Worm (Caenorhabditis elegans) whole organism, midembryonic: ENCODE results near the gene lgc-7.

Source experiments
- T22C8.4 ChIP-seq: fragments of 200-800 bp; sonication (Bioruptor generic); IDR thresholded peaks from 2 replicates; pipeline ENCODE4 v1.3.6; 2022; ENCODE audit warnings: missing genetic modification characterization, missing compliant biosample characterization
- cog-1 ChIP-seq: sonication (generic microtip); optimal IDR thresholded peaks from 2 replicates; lab custom pipeline; 2016; ENCODE audit warnings: missing genetic modification characterization, missing compliant biosample characterization
- flt-1 ChIP-seq: fragments of 200-800 bp; sonication (Bioruptor generic); IDR thresholded peaks from 2 replicates; pipeline ENCODE4 v1.3.6; 2022; ENCODE audit warnings: missing genetic modification characterization, missing compliant biosample characterization
- klf-2 ChIP-seq: fragments of 200-800 bp; sonication (Bioruptor generic); conservative IDR thresholded peaks from 2 replicates; pipeline ENCODE4 v1.3.6; 2022; ENCODE audit warnings: missing genetic modification reagents, missing genetic modification characterization, missing compliant biosample characterization
- med-1 ChIP-seq: sonication (generic microtip); optimal IDR thresholded peaks from 2 replicates; lab custom pipeline; 2017; ENCODE audit warnings: missing genetic modification characterization, mild to moderate bottlenecking, missing compliant biosample characterization, antibody characterized with exemption, missing genetic modification reagents; ENCODE audit not compliant: insufficient read depth
- ref-1 ChIP-seq: fragments of 200-800 bp; sonication (Bioruptor generic); conservative IDR thresholded peaks from 2 replicates; pipeline ENCODE4 v1.3.6; 2022; ENCODE audit warnings: missing genetic modification reagents, missing genetic modification characterization, missing compliant biosample characterization
- tab-1 ChIP-seq: fragments of 200-800 bp; sonication (Bioruptor generic); IDR thresholded peaks from 2 replicates; pipeline ENCODE4 v1.3.6; 2022; ENCODE audit warnings: missing genetic modification characterization, missing compliant biosample characterization
- ztf-23 ChIP-seq: fragments of 200-800 bp; sonication (Bioruptor generic); IDR thresholded peaks from 2 replicates; pipeline ENCODE4 v1.3.6; 2022; ENCODE audit warnings: missing genetic modification reagents, missing genetic modification characterization, missing compliant biosample characterization
- ztf-29 ChIP-seq: fragments of 200-800 bp; sonication (Bioruptor generic); IDR thresholded peaks from 2 replicates; pipeline ENCODE4 v1.3.6; 2022; ENCODE audit warnings: missing genetic modification reagents, missing genetic modification characterization, missing compliant biosample characterization

lgc-7 gene

ce11 chrIV:14763938-14764718 is 54.7 kb downstream of the lgc-7 start:
- TF ChIP-seq ztf-29 (GFP tag; lab: Robert Waterston, UW) (no peak), ref-1 (GFP tag; lab: Robert Waterston, UW) (no peak), tab-1 (no peak), cog-1 (no peak), T22C8.4 (no peak), klf-2 (GFP tag; lab: Robert Waterston, UW) (no peak), flt-1 (no peak), ztf-23 (GFP tag; lab: Robert Waterston, UW) (no peak), med-1 (no peak)
